Worm (Caenorhabditis elegans) whole organism, early embryonic: ENCODE measurements around the gene R02F11.9.

Experiments
- F13C5.2 ChIP-seq: sonication (generic microtip); optimal IDR thresholded peaks from 2 replicates; lab custom pipeline; 2017; ENCODE audit warnings: mild to moderate bottlenecking, missing genetic modification characterization, inconsistent platforms, missing compliant biosample characterization
- aly-1 ChIP-seq: sonication (generic microtip); optimal IDR thresholded peaks from 2 replicates; lab custom pipeline; 2016; ENCODE audit warnings: missing genetic modification characterization, missing compliant biosample characterization
- ama-1 ChIP-seq: fragments of 150-350 bp; optimal IDR thresholded peaks from 2 replicates; lab custom pipeline; 2014
- ceh-13 ChIP-seq: fragments of 200-800 bp; sonication (Bioruptor generic); optimal IDR thresholded peaks from 2 replicates; lab custom pipeline; 2018; ENCODE audit warnings: mild to moderate bottlenecking, missing genetic modification characterization, missing compliant biosample characterization
- flt-1 ChIP-seq: fragments of 200-800 bp; sonication (Bioruptor generic); IDR thresholded peaks from 2 replicates; pipeline ENCODE4 v1.3.6; 2022; ENCODE audit warnings: missing genetic modification characterization, missing compliant biosample characterization
- hmbx-1 ChIP-seq: sonication (generic microtip); optimal IDR thresholded peaks from 2 replicates; lab custom pipeline; 2016; ENCODE audit warnings: mild to moderate bottlenecking, missing genetic modification characterization, missing compliant biosample characterization
- hmg-4 ChIP-seq: fragments of 200-800 bp; sonication (Bioruptor generic); optimal IDR thresholded peaks from 2 replicates; lab custom pipeline; 2018; ENCODE audit warnings: mild to moderate bottlenecking, missing genetic modification characterization, missing compliant biosample characterization
- sea-1 ChIP-seq: fragments of 200-800 bp; sonication (Bioruptor generic); conservative IDR thresholded peaks from 2 replicates; pipeline ENCODE4 v1.3.6; 2022; ENCODE audit warnings: missing genetic modification characterization, missing compliant biosample characterization
- tbx-11 ChIP-seq: fragments of 200-800 bp; sonication (Bioruptor generic); IDR thresholded peaks from 2 replicates; pipeline ENCODE4 v1.3.6; 2022; ENCODE audit warnings: missing genetic modification characterization, missing compliant biosample characterization
- tra-4 ChIP-seq: sonication (generic microtip); optimal IDR thresholded peaks from 2 replicates; lab custom pipeline; 2017; ENCODE audit warnings: missing genetic modification characterization, missing compliant biosample characterization

ce11 chrV:4787836-4788235 lies 570 bp downstream of the R02F11.9 start:
- TF ChIP-seq tra-4 (tag; lab: Kevin White, UChicago), result no peak
- TF ChIP-seq sea-1 (GFP tag; lab: Robert Waterston, UW), result no peak
- TF ChIP-seq ama-1, result no peak
- TF ChIP-seq hmg-4 (GFP tag; lab: Kevin White, UChicago), result no peak
- TF ChIP-seq aly-1, result no peak
- TF ChIP-seq ceh-13 (GFP tag; lab: Kevin White, UChicago), result no peak
- no peak for TF ChIP-seq tbx-11 (GFP tag; lab: Robert Waterston, UW)
- TF ChIP-seq flt-1 (GFP tag; lab: Robert Waterston, UW), result no peak
- no peak for TF ChIP-seq F13C5.2
- TF ChIP-seq hmbx-1 (tag; lab: Kevin White, UChicago), result no peak
